Worm (Caenorhabditis elegans): ENCODE data around the gene csc-1.

DNA sequence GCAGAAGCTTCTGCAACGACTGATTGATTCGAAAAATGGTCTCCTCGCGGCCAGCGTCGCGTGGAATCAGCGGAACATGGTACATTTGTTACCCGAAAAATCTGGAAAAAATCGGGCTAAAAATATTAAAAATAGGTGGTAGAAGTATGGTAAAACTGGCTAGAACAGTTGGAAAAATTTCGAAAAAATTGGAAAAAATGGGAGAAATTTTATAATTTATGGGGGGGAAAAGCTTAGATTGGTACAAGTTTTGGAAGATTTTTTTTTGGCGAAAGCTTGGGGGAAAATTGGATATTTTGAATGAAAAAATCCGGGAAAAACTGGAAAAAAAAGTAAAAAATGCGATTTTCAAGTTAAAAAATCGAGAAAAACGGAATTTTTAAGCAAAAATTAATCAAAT lies 49.2 kb upstream of the csc-1 start, which contains the start of gene ddl-2:
- TF ChIP-seq attf-5 (GFP tag; optimal IDR thresholded peaks at IDR 0.05) = no peak
- no peak for TF ChIP-seq let-526 (GFP tag; IDR thresholded peaks at IDR 0.05)
- TF ChIP-seq nfya-1 (tag; optimal IDR thresholded peaks at IDR 0.05; ENCODE audit: borderline replicate concordance, insufficient read depth) = no peak
- no peak for TF ChIP-seq hmg-20 (GFP tag; IDR thresholded peaks at IDR 0.05)
- no peak for TF ChIP-seq F22D6.2 (tag; optimal IDR thresholded peaks at IDR 0.05)
- TF ChIP-seq gei-17 (GFP tag; optimal IDR thresholded peaks at IDR 0.05) = no peak
- no peak for TF ChIP-seq rcor-1 (GFP tag; IDR thresholded peaks at IDR 0.05)
- TF ChIP-seq D2030.7 (GFP tag; IDR thresholded peaks at IDR 0.05) = no peak
- no peak for TF ChIP-seq ekl-4 (GFP tag; IDR thresholded peaks at IDR 0.05)
